Worm (Caenorhabditis elegans) whole organism, dauer: Measurements from ENCODE around the gene C37C3.17.

Source experiments
- unc-62 ChIP-seq: sonication (generic microtip); optimal IDR thresholded peaks from 2 replicates; lab custom pipeline; 2017; ENCODE audit warnings: missing biosample characterization, missing genetic modification reagents, missing genetic modification characterization

C37C3.17 gene

DNA sequence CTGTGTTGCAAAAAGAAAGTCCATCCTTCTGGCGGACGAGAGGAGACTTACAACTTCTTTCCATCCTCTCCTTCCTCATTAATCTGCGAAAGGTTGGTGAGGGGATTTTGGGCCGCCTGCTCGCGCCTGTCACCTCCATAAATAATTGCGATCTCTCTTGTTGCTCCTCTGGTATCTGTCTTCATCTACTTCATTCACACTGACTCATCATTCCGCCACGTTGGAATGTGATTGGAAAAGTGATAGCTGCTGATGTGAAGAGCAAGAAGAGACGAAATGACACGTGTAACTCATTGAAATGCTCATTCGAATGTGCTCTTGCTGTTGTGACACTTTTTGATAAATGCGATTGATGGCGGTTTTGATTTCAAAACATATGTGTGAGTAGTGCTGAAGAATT is 39.0 kb downstream of the C37C3.17 start:
- no peak for TF ChIP-seq unc-62 (GFP tag; lab: Kevin White, UChicago)

DNA sequence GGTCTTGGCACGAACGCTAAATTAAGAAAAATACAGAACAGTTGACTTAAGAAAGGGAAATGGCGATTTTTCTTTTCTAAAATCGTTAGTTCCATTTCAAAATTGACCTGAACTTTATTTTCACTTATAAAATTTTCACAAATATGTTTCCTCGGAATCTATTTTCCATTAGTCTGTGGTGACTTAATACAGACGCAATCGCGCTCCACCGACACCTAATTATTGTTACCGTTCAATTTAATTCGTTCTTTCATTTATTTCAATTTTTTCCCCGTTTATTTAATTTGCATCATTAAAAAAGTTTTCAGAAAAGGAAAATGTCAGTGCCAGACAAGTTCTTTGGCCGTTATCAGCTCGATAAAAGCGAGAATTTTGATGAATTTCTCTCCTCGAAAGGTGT is 41.4 kb downstream of the C37C3.17 start, which contains the start of gene lbp-4:
lbp-4 (plus strand) TSS at position 309 of the 400 bp plus-strand sequence.
- no peak for TF ChIP-seq unc-62 (GFP tag; lab: Kevin White, UChicago)

ce11 chrV:7819585-7819984 is 42.1 kb downstream of the C37C3.17 start:
- TF ChIP-seq unc-62 (GFP tag; lab: Kevin White, UChicago), result no peak

DNA sequence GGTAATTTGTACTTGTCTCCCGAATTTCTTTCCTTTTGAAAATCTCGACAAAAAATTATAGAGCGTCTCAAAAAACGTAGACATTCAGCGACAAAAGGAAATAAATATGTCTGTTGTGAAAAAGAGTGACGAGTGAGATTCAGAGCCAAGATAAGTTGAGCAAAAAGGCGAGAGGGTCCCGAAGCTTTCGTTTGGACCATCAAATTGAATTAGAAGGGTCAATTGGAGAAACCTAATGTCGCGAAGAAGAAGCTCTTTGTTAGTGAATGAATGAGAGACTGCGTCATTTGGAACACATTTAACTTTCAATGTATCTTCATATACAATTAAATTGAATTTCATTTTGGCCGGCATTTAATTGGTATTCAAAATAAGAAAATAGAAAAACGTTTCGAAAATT is 45.2 kb downstream of the C37C3.17 start:
- TF ChIP-seq unc-62 (GFP tag; lab: Kevin White, UChicago), result no peak

- TF ChIP-seq unc-62 (GFP tag; lab: Kevin White, UChicago), result no peak
These were observed 47.1 kb downstream of the C37C3.17 start, which contains the start of gene ZK742.6 for ce11 chrV:7814601-7815000. Gene ZK742.6, minus strand, starts transcription at chrV:7814942.

DNA sequence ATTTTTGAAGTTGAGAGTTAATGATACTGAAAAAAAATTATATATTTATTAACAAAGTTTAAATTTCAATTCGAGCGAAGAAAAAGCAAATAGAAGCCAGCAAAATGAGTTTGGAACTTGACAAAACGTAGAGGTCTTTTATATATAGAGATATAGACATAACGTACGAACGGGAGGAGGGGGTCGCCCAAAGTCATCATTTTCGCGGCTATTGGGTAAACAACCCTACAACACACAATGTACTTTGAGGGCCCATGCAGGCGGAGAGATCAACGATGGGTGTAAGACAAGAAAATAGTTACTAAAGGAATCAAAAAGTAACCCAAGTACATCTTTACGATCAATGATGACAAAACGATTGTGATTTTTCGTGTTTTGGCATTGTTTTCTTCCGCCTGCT is 49.9 kb downstream of the C37C3.17 start, which contains the start of gene ZK742.4:
ZK742.4 (minus strand) TSS at position 35 of the 400 bp plus-strand sequence.
- TF ChIP-seq unc-62 (GFP tag; lab: Kevin White, UChicago), result no peak
